Worm (Caenorhabditis elegans) whole organism, L1 larva: Measurements from ENCODE around the gene C35B1.8.

ENCODE experiments used
- C04F5.9 ChIP-seq: sonication (generic microtip); optimal IDR thresholded peaks from 2 replicates; lab custom pipeline; 2016; ENCODE audit warnings: missing genetic modification characterization, missing compliant biosample characterization
- F16B12.6 ChIP-seq: fragments of 150-350 bp; optimal IDR thresholded peaks from 2 replicates; lab custom pipeline; 2014; ENCODE audit warnings: missing biosample characterization, missing genetic modification characterization
- Y116A8C.19 ChIP-seq: sonication (generic microtip); optimal IDR thresholded peaks from 2 replicates; lab custom pipeline; 2016; ENCODE audit warnings: missing compliant biosample characterization, missing genetic modification characterization, borderline replicate concordance
- aha-1 ChIP-seq: fragments of 150-350 bp; optimal IDR thresholded peaks from 2 replicates; lab custom pipeline; 2014; ENCODE audit warnings: missing biosample characterization, missing genetic modification characterization
- alr-1 ChIP-seq: fragments of 200-800 bp; sonication (Bioruptor generic); optimal IDR thresholded peaks from 2 replicates; lab custom pipeline; 2018; ENCODE audit warnings: borderline replicate concordance, mild to moderate bottlenecking, missing genetic modification characterization, missing compliant biosample characterization
- aly-2 ChIP-seq: fragments of 150-350 bp; optimal IDR thresholded peaks from 2 replicates; lab custom pipeline; 2014; ENCODE audit warnings: missing biosample characterization, missing genetic modification characterization
- ceh-8 ChIP-seq: fragments of 200-800 bp; sonication (Bioruptor generic); optimal IDR thresholded peaks from 2 replicates; lab custom pipeline; 2018; ENCODE audit warnings: mild to moderate bottlenecking, missing genetic modification characterization, moderate library complexity, missing compliant biosample characterization
- ces-1 ChIP-seq: fragments of 150-350 bp; optimal IDR thresholded peaks from 2 replicates; lab custom pipeline; 2014; ENCODE audit warnings: missing biosample characterization, missing genetic modification reagents, missing genetic modification characterization
- dpl-1 ChIP-seq, 3 experiments: fragments of 150-350 bp in 2 of 3; sonication (generic microtip) in 1 of 3; optimal IDR thresholded peaks; 2 replicates each; lab custom pipeline; 2014 to 2017; ENCODE audit warnings: missing biosample characterization in 3 of 3, missing genetic modification characterization in 3 of 3, missing genetic modification reagents in 3 of 3
- efl-1 ChIP-seq, 4 experiments: fragments of 150-350 bp; optimal IDR thresholded peaks in 3 of 4; peaks in 1 of 4; 1 replicate in 1 of 4; 2 replicates in 3 of 4; lab custom pipeline; 2014; ENCODE audit warnings: missing biosample characterization in 2 of 4, missing genetic modification characterization in 2 of 4, missing genetic modification reagents in 2 of 4
- efl-3 ChIP-seq: fragments of 200-800 bp; sonication (Bioruptor generic); optimal IDR thresholded peaks from 2 replicates; lab custom pipeline; 2018; ENCODE audit warnings: mild to moderate bottlenecking, missing genetic modification characterization, missing compliant biosample characterization
- egl-13 ChIP-seq: sonication (generic microtip); optimal IDR thresholded peaks from 2 replicates; lab custom pipeline; 2016; ENCODE audit warnings: missing genotype, missing genetic modification reagents, missing genetic modification characterization, missing compliant biosample characterization
- egl-27 ChIP-seq, 2 experiments: fragments of 150-350 bp in 1 of 2; sonication (generic microtip); optimal IDR thresholded peaks; 3 replicates each; lab custom pipeline; 2017 to 2018; ENCODE audit warnings: missing biosample characterization in 2 of 2, missing genetic modification characterization in 2 of 2, missing genetic modification reagents in 2 of 2
- elt-2 ChIP-seq: sonication (generic microtip); optimal IDR thresholded peaks from 2 replicates; lab custom pipeline; 2016; ENCODE audit warnings: missing genetic modification characterization, mild to moderate bottlenecking, inconsistent platforms, missing compliant biosample characterization, missing genetic modification reagents
- elt-3 ChIP-seq, 6 experiments: fragments of 150-350 bp in 1 of 6; sonication (generic microtip); optimal IDR thresholded peaks; 2 replicates each; lab custom pipeline; 2017 to 2018; ENCODE audit warnings: missing biosample characterization in 6 of 6, missing genetic modification characterization in 6 of 6, inconsistent platforms in 1 of 6
- fkh-10 ChIP-seq: sonication (generic microtip); optimal IDR thresholded peaks from 2 replicates; lab custom pipeline; 2017; ENCODE audit warnings: missing biosample characterization, missing genetic modification reagents, missing genetic modification characterization
- fkh-8 ChIP-seq: sonication (generic microtip); optimal IDR thresholded peaks from 2 replicates; lab custom pipeline; 2016; ENCODE audit warnings: mild to moderate bottlenecking, missing genetic modification characterization, missing compliant biosample characterization
- fos-1 ChIP-seq: fragments of 150-350 bp; optimal IDR thresholded peaks from 2 replicates; lab custom pipeline; 2014; ENCODE audit warnings: missing biosample characterization, missing genetic modification characterization
- isw-1 ChIP-seq: fragments of 200-800 bp; sonication (Bioruptor generic); IDR thresholded peaks from 2 replicates; pipeline ENCODE4 v1.3.6; 2022; ENCODE audit warnings: missing genetic modification characterization, missing compliant biosample characterization
- lin-13 ChIP-seq: fragments of 150-350 bp; optimal IDR thresholded peaks from 2 replicates; lab custom pipeline; 2014; ENCODE audit warnings: missing biosample characterization, missing genetic modification reagents, missing genetic modification characterization
- lin-14 ChIP-seq: fragments of 200-800 bp; sonication (Bioruptor generic); optimal IDR thresholded peaks from 2 replicates; lab custom pipeline; 2018; ENCODE audit warnings: mild to moderate bottlenecking, missing genetic modification characterization, moderate library complexity, missing compliant biosample characterization
- lin-15B ChIP-seq: fragments of 150-350 bp; sonication (generic microtip); optimal IDR thresholded peaks from 3 replicates; lab custom pipeline; 2014; ENCODE audit warnings: missing biosample characterization, missing genetic modification characterization
- lin-39 ChIP-seq: fragments of 150-350 bp; optimal IDR thresholded peaks from 2 replicates; lab custom pipeline; 2014; ENCODE audit warnings: missing biosample characterization, missing genetic modification reagents, missing genetic modification characterization
- lir-3 ChIP-seq: sonication (generic microtip); optimal IDR thresholded peaks from 2 replicates; lab custom pipeline; 2016; ENCODE audit warnings: mild to moderate bottlenecking, missing genetic modification characterization, moderate library complexity, missing compliant biosample characterization; ENCODE audit not compliant: poor library complexity
- lsy-2 ChIP-seq, 2 experiments: fragments of 150-350 bp; optimal IDR thresholded peaks; 2 replicates each; lab custom pipeline; 2014; ENCODE audit warnings: missing biosample characterization in 2 of 2, missing genetic modification characterization in 2 of 2
- mab-9 ChIP-seq: fragments of 200-800 bp; sonication (Bioruptor generic); IDR thresholded peaks from 2 replicates; pipeline ENCODE4 v1.3.6; 2022; ENCODE audit warnings: missing genetic modification reagents, missing genetic modification characterization, missing compliant biosample characterization
- mef-2 ChIP-seq: fragments of 150-350 bp; optimal IDR thresholded peaks from 2 replicates; lab custom pipeline; 2014; ENCODE audit warnings: missing biosample characterization, missing genetic modification characterization
- nhr-20 ChIP-seq: sonication (generic microtip); optimal IDR thresholded peaks from 2 replicates; lab custom pipeline; 2016; ENCODE audit warnings: mild to moderate bottlenecking, missing genetic modification characterization, missing compliant biosample characterization
- nhr-47 ChIP-seq: sonication (generic microtip); optimal IDR thresholded peaks from 2 replicates; lab custom pipeline; 2016; ENCODE audit warnings: mild to moderate bottlenecking, missing genetic modification characterization, moderate library complexity, missing compliant biosample characterization
- nhr-71 ChIP-seq: sonication (generic microtip); optimal IDR thresholded peaks from 2 replicates; lab custom pipeline; 2016; ENCODE audit warnings: mild to moderate bottlenecking, missing genetic modification characterization, moderate library complexity, missing compliant biosample characterization
- nhr-77 ChIP-seq: fragments of 150-350 bp; optimal IDR thresholded peaks from 2 replicates; lab custom pipeline; 2014; ENCODE audit warnings: missing biosample characterization, missing genetic modification characterization
- nhr-90 ChIP-seq: sonication (generic microtip); optimal IDR thresholded peaks from 2 replicates; lab custom pipeline; 2016; ENCODE audit warnings: mild to moderate bottlenecking, missing genetic modification characterization, missing compliant biosample characterization; ENCODE audit not compliant: poor library complexity
- pag-3 ChIP-seq: sonication (generic microtip); optimal IDR thresholded peaks from 2 replicates; lab custom pipeline; 2017; ENCODE audit warnings: missing genetic modification characterization, mild to moderate bottlenecking, missing compliant biosample characterization, antibody characterized with exemption, borderline replicate concordance; ENCODE audit not compliant: insufficient read depth
- pax-3 ChIP-seq: fragments of 200-800 bp; sonication (Bioruptor generic); optimal IDR thresholded peaks from 2 replicates; lab custom pipeline; 2018; ENCODE audit warnings: mild to moderate bottlenecking, missing genetic modification characterization, moderate library complexity, missing compliant biosample characterization
- skn-1 ChIP-seq: fragments of 150-350 bp; optimal IDR thresholded peaks from 2 replicates; lab custom pipeline; 2014; ENCODE audit warnings: missing biosample characterization, missing genetic modification characterization
- snu-23 ChIP-seq: sonication (generic microtip); optimal IDR thresholded peaks from 2 replicates; lab custom pipeline; 2016; ENCODE audit warnings: missing genetic modification characterization, missing compliant biosample characterization
- sox-4 ChIP-seq: sonication (generic microtip); optimal IDR thresholded peaks from 2 replicates; lab custom pipeline; 2016; ENCODE audit warnings: missing genetic modification characterization, missing compliant biosample characterization
- sptf-1 ChIP-seq: fragments of 150-350 bp; optimal IDR thresholded peaks from 2 replicates; lab custom pipeline; 2014; ENCODE audit warnings: missing biosample characterization, missing genetic modification characterization
- sup-37 ChIP-seq: fragments of 200-800 bp; sonication (Bioruptor generic); optimal IDR thresholded peaks from 2 replicates; lab custom pipeline; 2018; ENCODE audit warnings: mild to moderate bottlenecking, missing genetic modification characterization, missing compliant biosample characterization
- unc-86 ChIP-seq: sonication (generic microtip); optimal IDR thresholded peaks from 2 replicates; lab custom pipeline; 2016; ENCODE audit warnings: missing genetic modification characterization, missing compliant biosample characterization
- unc-98 ChIP-seq: fragments of 200-800 bp; sonication (Bioruptor generic); IDR thresholded peaks from 2 replicates; pipeline ENCODE4 v1.3.6; 2022; ENCODE audit warnings: missing genetic modification characterization, missing compliant biosample characterization
- xbp-1 ChIP-seq: sonication (generic microtip); optimal IDR thresholded peaks from 2 replicates; lab custom pipeline; 2016; ENCODE audit warnings: missing genetic modification characterization, missing compliant biosample characterization
- zag-1 ChIP-seq: fragments of 150-350 bp; optimal IDR thresholded peaks from 2 replicates; lab custom pipeline; 2014; ENCODE audit warnings: missing biosample characterization, missing genetic modification characterization
- ztf-11 ChIP-seq, 2 experiments: sonication (generic microtip); optimal IDR thresholded peaks; 2 replicates each; lab custom pipeline; 2016 to 2017; ENCODE audit warnings: missing genetic modification characterization in 2 of 2, missing biosample characterization in 1 of 2, missing compliant biosample characterization in 1 of 2
- ztf-4 ChIP-seq: fragments of 150-350 bp; optimal IDR thresholded peaks from 2 replicates; lab custom pipeline; 2014; ENCODE audit warnings: missing biosample characterization, missing genetic modification characterization

Gene C35B1.8

ce11 chrIV:4055297-4055696 lies 23.5 kb downstream of the C35B1.8 start:
- no peak for TF ChIP-seq lin-15B (tag; lab: Kevin White, UChicago)
- TF ChIP-seq efl-3 (GFP tag; lab: Kevin White, UChicago) = no peak
- no peak for TF ChIP-seq sox-4 (tag; lab: Kevin White, UChicago)
- no peak for TF ChIP-seq nhr-20 (tag; lab: Kevin White, UChicago)
- TF ChIP-seq pag-3 = no peak
- no peak for TF ChIP-seq lsy-2 (tag; optimal IDR thresholded peaks at IDR 0.05; lab: Kevin White, UChicago)
- no peak for TF ChIP-seq Y116A8C.19 (tag; lab: Kevin White, UChicago)
- TF ChIP-seq isw-1 = no peak
- TF ChIP-seq egl-27 (tag; optimal IDR thresholded peaks at IDR 0.05; lab: Kevin White, UChicago) = no peak
- no peak for TF ChIP-seq elt-3 (tag; optimal IDR thresholded peaks at IDR 0.05; lab: Kevin White, UChicago)

DNA sequence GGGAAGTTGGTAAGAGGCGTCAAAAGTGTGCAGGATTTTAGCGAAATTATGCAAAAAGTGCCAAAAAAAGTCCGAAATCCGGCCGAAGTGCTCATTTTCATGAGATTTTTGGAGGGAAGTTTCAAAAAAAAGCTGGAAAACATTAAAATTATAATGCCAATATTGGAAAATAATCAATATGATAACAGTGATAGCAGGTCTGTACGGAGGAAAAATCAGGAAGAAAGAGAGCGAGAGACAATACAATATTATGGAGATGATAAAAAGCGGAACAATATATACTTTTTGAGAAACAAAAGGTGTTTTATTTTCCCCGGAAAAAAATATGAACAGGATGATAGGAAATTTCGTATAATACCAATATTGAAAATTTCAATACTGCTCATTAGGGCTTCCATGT lies 25.4 kb downstream of the C35B1.8 start:
- TF ChIP-seq F16B12.6 (tag; lab: Kevin White, UChicago) (no peak), aha-1 (tag; lab: Kevin White, UChicago) (no peak), mef-2 (no peak), elt-2 (tag; lab: Kevin White, UChicago) (peak; percentile 34), xbp-1 (no peak), lin-13 (GFP tag; lab: Kevin White, UChicago) (no peak), ces-1 (GFP tag; lab: Kevin White, UChicago) (no peak), elt-3 (tag; optimal IDR thresholded peaks at IDR 0.05; lab: Kevin White, UChicago) (no peak)
- TF ChIP-seq, all 84 proteins: peak for 1

DNA sequence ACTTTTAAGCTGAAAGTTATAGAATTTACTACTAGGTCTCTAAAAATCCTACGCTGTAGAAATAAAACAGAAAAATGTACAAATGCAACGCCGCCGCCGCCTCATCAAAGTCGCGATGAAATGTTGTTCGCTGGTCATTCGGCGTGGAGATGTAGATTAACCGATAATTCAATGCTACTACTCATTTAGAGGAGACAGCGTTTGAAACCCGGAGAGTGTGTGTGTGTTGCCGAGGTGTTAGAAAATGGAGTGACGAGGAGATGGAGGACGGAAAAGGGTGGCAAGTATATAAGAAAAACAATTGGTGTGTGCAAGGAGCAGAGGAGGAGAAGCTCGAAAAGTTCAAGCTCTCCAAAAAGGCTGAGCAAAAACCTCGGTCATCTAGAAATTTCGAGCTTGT lies 26.5 kb downstream of the C35B1.8 start:
- no peak for TF ChIP-seq aly-2 (tag; lab: Kevin White, UChicago)
- TF ChIP-seq nhr-71 (tag; lab: Kevin White, UChicago) = no peak
- peak; percentile 57 for TF ChIP-seq lin-14 (GFP tag; lab: Kevin White, UChicago)
- peak; percentile 2 for TF ChIP-seq fkh-8 (tag; lab: Kevin White, UChicago)
- TF ChIP-seq nhr-47 (tag; lab: Kevin White, UChicago) = no peak
- TF ChIP-seq sup-37 = no peak
- no peak for TF ChIP-seq pax-3 (tag; lab: Kevin White, UChicago)
- TF ChIP-seq unc-98 = no peak
- peak in 1 of 3 experiments; percentile 17 for TF ChIP-seq dpl-1 (GFP tag; optimal IDR thresholded peaks at IDR 0.05; lab: Kevin White, UChicago)
- TF ChIP-seq sptf-1 (tag; lab: Kevin White, UChicago) = no peak
- TF ChIP-seq nhr-90 = no peak
- TF ChIP-seq ztf-11 (tag; optimal IDR thresholded peaks at IDR 0.05; lab: Kevin White, UChicago) = no peak
- TF ChIP-seq lin-13 (GFP tag; lab: Kevin White, UChicago) = no peak
- no peak for TF ChIP-seq lin-39 (tag; lab: Kevin White, UChicago)
- TF ChIP-seq zag-1 = no peak
- TF ChIP-seq fos-1 (tag; lab: Kevin White, UChicago) = no peak
- TF ChIP-seq nhr-77 (tag; lab: Kevin White, UChicago) = no peak
- no peak for TF ChIP-seq lir-3 (tag; lab: Kevin White, UChicago)
- TF ChIP-seq ces-1 (GFP tag; lab: Kevin White, UChicago) = no peak
- no peak for TF ChIP-seq fkh-10
- TF ChIP-seq mab-9 (GFP tag; lab: Robert Waterston, UW) = no peak
- no peak for TF ChIP-seq mef-2
- no peak for TF ChIP-seq skn-1 (tag; lab: Kevin White, UChicago)
- TF ChIP-seq alr-1 = no peak
- TF ChIP-seq efl-1 (optimal IDR thresholded peaks at IDR 0.05; lab: Kevin White, UChicago) = no peak
- TF ChIP-seq efl-1 (GFP tag; optimal IDR thresholded peaks at IDR 0.05 in 1 of 2; lab: Kevin White, UChicago) = peak in 1 of 2 experiments; percentile 45
- TF ChIP-seq ztf-4 = no peak
- TF ChIP-seq C04F5.9 (tag; lab: Kevin White, UChicago) = no peak
- TF ChIP-seq snu-23 (GFP tag; lab: Kevin White, UChicago) = peak; percentile 4
- TF ChIP-seq Y116A8C.19 (tag; lab: Kevin White, UChicago) = no peak
- no peak for TF ChIP-seq unc-86 (tag; lab: Kevin White, UChicago)
- no peak for TF ChIP-seq ceh-8 (GFP tag; lab: Kevin White, UChicago)
- no peak for TF ChIP-seq egl-13 (tag; lab: Kevin White, UChicago)
- no peak for TF ChIP-seq sox-4 (tag; lab: Kevin White, UChicago)
